Worm (Caenorhabditis elegans): ENCODE data around the gene H17B01.2.
A peak's percentile ranks its signal among the peaks of the same experiment; 100 is the strongest.

The H17B01.2 gene

DNA sequence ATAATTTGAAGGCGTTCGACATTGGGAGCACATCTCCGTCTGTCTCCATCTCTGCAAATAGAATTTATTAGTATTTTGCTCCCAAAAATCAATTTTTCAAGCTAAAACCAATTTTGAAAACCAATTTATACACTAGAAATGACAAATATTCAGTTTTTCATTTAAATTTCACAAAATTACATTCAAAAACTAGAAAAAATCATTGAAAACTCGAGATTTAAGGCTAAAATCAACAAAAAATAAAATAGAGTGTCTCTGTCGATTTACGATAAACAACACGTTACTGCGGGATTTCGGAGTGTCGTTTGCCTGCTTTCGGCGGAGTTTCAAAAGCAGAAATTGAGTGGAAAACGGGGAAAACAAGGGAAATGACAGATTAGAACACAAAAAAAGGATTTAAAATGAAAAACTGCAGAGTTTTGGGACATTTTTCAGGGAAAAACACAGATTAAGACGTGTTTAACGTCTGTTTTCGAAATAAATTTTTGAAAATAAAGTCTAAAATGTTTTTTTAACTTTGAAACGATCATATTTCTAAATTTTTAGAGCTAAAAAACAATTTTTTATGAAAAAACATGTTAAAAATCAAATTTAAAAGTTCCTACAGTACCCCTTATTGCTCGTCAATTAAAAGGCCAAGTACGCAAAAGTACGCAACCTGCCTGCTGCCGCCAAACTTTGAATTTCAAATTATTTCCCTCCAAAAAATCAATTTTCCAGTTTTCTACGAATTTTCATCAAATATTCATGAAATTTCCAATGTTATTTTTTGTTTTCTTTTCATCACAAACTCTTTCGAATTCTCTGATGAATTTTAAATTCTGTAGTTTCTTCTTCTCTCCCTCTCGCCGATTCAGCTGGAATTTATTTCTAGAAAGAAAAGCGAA lies 32.7 kb upstream of the H17B01.2 start, which contains the start of gene nol-6:
TSS of gene nol-6 (minus strand) at position 51 of the 887 bp plus-strand sequence.
- TF ChIP-seq nhr-232 (tag; optimal IDR thresholded peaks at IDR 0.05) = no peak
- no peak for TF ChIP-seq ceh-14 (tag; optimal IDR thresholded peaks at IDR 0.05)
- no peak for TF ChIP-seq gmeb-2 (tag; optimal IDR thresholded peaks at IDR 0.05)
- no peak for TF ChIP-seq pax-1 (tag; optimal IDR thresholded peaks at IDR 0.05)
- peak; percentile 9 for TF ChIP-seq tbx-2 (tag; optimal IDR thresholded peaks at IDR 0.05)
- TF ChIP-seq nfya-1 (tag; optimal IDR thresholded peaks at IDR 0.05) = peak; percentile 14

DNA sequence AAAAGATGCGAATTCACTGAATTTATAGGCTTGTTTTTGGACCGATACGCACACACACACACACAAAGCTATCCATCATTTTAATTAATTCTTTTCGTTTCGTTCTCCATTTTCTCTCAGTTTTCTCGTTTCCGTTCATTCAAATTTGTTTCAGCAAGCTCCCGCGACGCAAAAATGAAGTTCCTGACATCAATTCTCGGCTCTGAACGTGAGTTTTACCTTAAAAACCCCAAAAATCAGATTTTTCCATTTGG lies 32.1 kb upstream of the H17B01.2 start, which contains the start of gene Y51H7C.3:
TSS of gene Y51H7C.3 (plus strand) at position 155 of the 254 bp plus-strand sequence.
- TF ChIP-seq C08G9.2 (tag; optimal IDR thresholded peaks at IDR 0.05) (no peak), nhr-11 (tag; optimal IDR thresholded peaks at IDR 0.05) (no peak), eyg-1 (tag; optimal IDR thresholded peaks at IDR 0.05) (no peak), pros-1 (tag; optimal IDR thresholded peaks at IDR 0.05) (no peak), ztf-16 (tag; optimal IDR thresholded peaks at IDR 0.05) (no peak), elt-4 (tag; optimal IDR thresholded peaks at IDR 0.05) (no peak), ets-4 (tag; optimal IDR thresholded peaks at IDR 0.05) (no peak), unc-3 (GFP tag; conservative IDR thresholded peaks at IDR 0.05) (no peak), unc-3 (tag; optimal IDR thresholded peaks at IDR 0.05) (no peak), odd-2 (tag; optimal IDR thresholded peaks at IDR 0.05) (no peak), unc-55 (GFP tag; optimal IDR thresholded peaks at IDR 0.05) (no peak), F13H6.1 (tag; optimal IDR thresholded peaks at IDR 0.05) (no peak), hlh-15 (tag; optimal IDR thresholded peaks at IDR 0.05) (no peak), pha-2 (tag; optimal IDR thresholded peaks at IDR 0.05) (no peak), pag-3 (tag; optimal IDR thresholded peaks at IDR 0.05; ENCODE audit: borderline replicate concordance) (no peak), rnt-1 (tag; optimal IDR thresholded peaks at IDR 0.05) (no peak), ceh-24 (tag; optimal IDR thresholded peaks at IDR 0.05) (no peak), T23F11.4 (GFP tag; optimal IDR thresholded peaks at IDR 0.05) (no peak), ceh-9 (tag; optimal IDR thresholded peaks at IDR 0.05) (no peak), hlh-30 (tag; optimal IDR thresholded peaks at IDR 0.05; ENCODE audit: insufficient read depth) (no peak)

DNA sequence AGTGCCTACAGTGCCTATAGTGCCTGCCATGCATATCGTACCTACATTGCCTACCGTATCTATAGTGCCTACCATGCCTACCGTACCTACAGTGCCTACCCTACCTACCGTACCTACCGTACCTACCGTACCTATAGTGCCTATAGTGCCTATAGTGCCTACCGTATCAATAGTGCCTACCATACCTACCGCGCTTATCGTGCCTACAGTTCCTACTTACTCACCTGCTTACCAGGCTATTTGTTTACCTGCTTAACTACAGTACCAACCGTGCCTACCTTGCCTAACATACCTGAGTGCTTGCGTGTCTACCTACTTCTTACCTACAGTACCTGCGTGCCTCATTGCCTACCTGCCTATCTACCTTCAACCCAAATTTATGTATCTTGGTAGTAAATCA lies 28.9 kb upstream of the H17B01.2 start:
- TF ChIP-seq F13H6.1 (tag; optimal IDR thresholded peaks at IDR 0.05) (no peak), mec-3 (tag; optimal IDR thresholded peaks at IDR 0.05; ENCODE audit: borderline replicate concordance) (peak; percentile 66), hlh-6 (tag; optimal IDR thresholded peaks at IDR 0.05) (no peak), K02D7.2 (tag; optimal IDR thresholded peaks at IDR 0.05) (no peak), hlh-30 (tag; optimal IDR thresholded peaks at IDR 0.05; ENCODE audit: insufficient read depth) (no peak), sox-2 (GFP tag; IDR thresholded peaks at IDR 0.05) (no peak), nhr-11 (tag; optimal IDR thresholded peaks at IDR 0.05) (no peak), eyg-1 (tag; optimal IDR thresholded peaks at IDR 0.05) (no peak)

DNA sequence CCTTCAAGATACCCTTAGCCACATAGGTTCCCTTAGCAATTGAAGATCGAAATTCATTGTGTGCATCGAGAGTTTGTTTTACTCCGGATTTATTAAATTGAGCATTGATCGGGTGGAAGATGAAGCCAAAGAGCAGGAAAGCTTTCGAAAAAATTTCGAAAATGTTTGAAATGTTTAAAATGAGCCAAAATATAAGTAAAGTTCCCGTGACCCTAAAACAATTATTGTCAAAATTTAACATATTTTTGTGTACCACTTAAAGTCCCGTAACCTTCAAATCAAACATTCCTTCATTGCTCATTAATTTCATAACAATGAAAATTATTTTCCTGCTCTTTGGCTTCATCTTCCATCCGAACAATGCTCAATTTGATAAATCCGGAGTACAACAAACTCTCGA lies 25.5 kb upstream of the H17B01.2 start, which contains the start of gene scl-17:
TSS of gene scl-17 (plus strand) at position 301 of the 400 bp plus-strand sequence.
- TF ChIP-seq dve-1 (tag; optimal IDR thresholded peaks at IDR 0.05) (no peak), lim-6 (tag; optimal IDR thresholded peaks at IDR 0.05) (no peak), ceh-24 (tag; optimal IDR thresholded peaks at IDR 0.05) (no peak), ceh-6 (GFP tag; optimal IDR thresholded peaks at IDR 0.05) (no peak), zip-5 (tag; optimal IDR thresholded peaks at IDR 0.05) (no peak), madf-2 (tag; optimal IDR thresholded peaks at IDR 0.05) (no peak), pha-4 (tag; optimal IDR thresholded peaks at IDR 0.05) (no peak), ttx-3 (tag; optimal IDR thresholded peaks at IDR 0.05) (no peak), T23F11.4 (GFP tag; optimal IDR thresholded peaks at IDR 0.05) (no peak), pax-1 (tag; optimal IDR thresholded peaks at IDR 0.05) (no peak), ets-4 (tag; optimal IDR thresholded peaks at IDR 0.05) (no peak), ahr-1 (tag; optimal IDR thresholded peaks at IDR 0.05) (no peak), C08G9.2 (tag; optimal IDR thresholded peaks at IDR 0.05) (no peak), rnt-1 (tag; optimal IDR thresholded peaks at IDR 0.05) (no peak), fax-1 (tag; optimal IDR thresholded peaks at IDR 0.05) (no peak)
